Worm (Caenorhabditis elegans) whole organism, L2 larva: ENCODE data around the gene F56B3.11.

Source experiments
- C34F6.9 ChIP-seq: fragments of 150-350 bp; optimal IDR thresholded peaks from 2 replicates; lab custom pipeline; 2014; ENCODE audit warnings: missing biosample characterization, missing genetic modification characterization
- F13H6.1 ChIP-seq: sonication (generic microtip); optimal IDR thresholded peaks from 2 replicates; lab custom pipeline; 2016; ENCODE audit warnings: missing genetic modification characterization, missing compliant biosample characterization
- R02D3.7 ChIP-seq: fragments of 150-350 bp; optimal IDR thresholded peaks from 2 replicates; lab custom pipeline; 2014; ENCODE audit warnings: missing biosample characterization, missing genetic modification characterization
- Y55F3AM.14 ChIP-seq: fragments of 200-800 bp; sonication (Bioruptor generic); optimal IDR thresholded peaks from 2 replicates; lab custom pipeline; 2018; ENCODE audit warnings: mild to moderate bottlenecking, missing genetic modification characterization, missing compliant biosample characterization
- ZK546.5 ChIP-seq: sonication (generic microtip); optimal IDR thresholded peaks from 2 replicates; lab custom pipeline; 2017; ENCODE audit warnings: missing biosample characterization, missing genetic modification characterization
- alr-1 ChIP-seq: fragments of 150-350 bp; optimal IDR thresholded peaks from 2 replicates; lab custom pipeline; 2014; ENCODE audit warnings: missing biosample characterization, missing genetic modification characterization
- aly-2 ChIP-seq: fragments of 150-350 bp; optimal IDR thresholded peaks from 2 replicates; lab custom pipeline; 2014; ENCODE audit warnings: missing biosample characterization, missing genetic modification characterization
- ama-1 ChIP-seq: fragments of 150-350 bp; optimal IDR thresholded peaks from 2 replicates; lab custom pipeline; 2018; ENCODE audit warnings: inconsistent platforms
- blmp-1 ChIP-seq: sonication (generic microtip); optimal IDR thresholded peaks from 2 replicates; lab custom pipeline; 2017; ENCODE audit warnings: missing genetic modification characterization, mild to moderate bottlenecking, missing compliant biosample characterization, antibody characterized with exemption, moderate library complexity; ENCODE audit not compliant: insufficient read depth
- ceh-16 ChIP-seq: fragments of 150-350 bp; optimal IDR thresholded peaks from 2 replicates; lab custom pipeline; 2014; ENCODE audit warnings: missing biosample characterization, missing genetic modification characterization
- ceh-82 ChIP-seq: fragments of 150-350 bp; optimal IDR thresholded peaks from 2 replicates; lab custom pipeline; 2014; ENCODE audit warnings: missing biosample characterization, missing genetic modification characterization
- crh-2 ChIP-seq: sonication (generic microtip); optimal IDR thresholded peaks from 2 replicates; lab custom pipeline; 2017; ENCODE audit warnings: missing biosample characterization, missing genetic modification characterization
- dmd-4 ChIP-seq: sonication (generic microtip); optimal IDR thresholded peaks from 2 replicates; lab custom pipeline; 2017; ENCODE audit warnings: missing biosample characterization, missing genetic modification characterization
- egl-27 ChIP-seq: sonication (generic microtip); optimal IDR thresholded peaks from 3 replicates; lab custom pipeline; 2017; ENCODE audit warnings: missing biosample characterization, missing genetic modification reagents, missing genetic modification characterization
- elt-1 ChIP-seq: fragments of 150-350 bp; optimal IDR thresholded peaks from 2 replicates; lab custom pipeline; 2014; ENCODE audit warnings: missing biosample characterization, missing genetic modification characterization
- elt-3 ChIP-seq: sonication (generic microtip); optimal IDR thresholded peaks from 2 replicates; lab custom pipeline; 2017; ENCODE audit warnings: missing biosample characterization, missing genetic modification characterization
- fos-1 ChIP-seq: fragments of 150-350 bp; optimal IDR thresholded peaks from 2 replicates; lab custom pipeline; 2014; ENCODE audit warnings: missing biosample characterization, missing genetic modification characterization
- gmeb-1 ChIP-seq: fragments of 150-350 bp; optimal IDR thresholded peaks from 2 replicates; lab custom pipeline; 2014; ENCODE audit warnings: missing biosample characterization, missing genetic modification characterization
- lin-11 ChIP-seq: fragments of 150-350 bp; sonication (generic microtip); optimal IDR thresholded peaks from 2 replicates; lab custom pipeline; 2014; ENCODE audit warnings: missing biosample characterization, missing genetic modification characterization, inconsistent platforms, mixed read lengths
- lin-13 ChIP-seq: fragments of 150-350 bp; optimal IDR thresholded peaks from 2 replicates; lab custom pipeline; 2014; ENCODE audit warnings: missing biosample characterization, missing genetic modification reagents, missing genetic modification characterization
- lin-39 ChIP-seq: fragments of 150-350 bp; optimal IDR thresholded peaks from 2 replicates; lab custom pipeline; 2014; ENCODE audit warnings: missing biosample characterization, missing genetic modification reagents, missing genetic modification characterization
- lsy-2 ChIP-seq, 2 experiments: fragments of 150-350 bp in 1 of 2; sonication (generic microtip) in 1 of 2; optimal IDR thresholded peaks; 2 replicates each; lab custom pipeline; 2014 to 2017; ENCODE audit warnings: missing biosample characterization in 2 of 2, missing genetic modification characterization in 2 of 2
- mab-5 ChIP-seq: fragments of 150-350 bp; optimal IDR thresholded peaks from 2 replicates; lab custom pipeline; 2014; ENCODE audit warnings: missing biosample characterization, missing genetic modification characterization
- mbf-1 ChIP-seq: sonication (generic microtip); optimal IDR thresholded peaks from 2 replicates; lab custom pipeline; 2017; ENCODE audit warnings: missing biosample characterization, missing genetic modification characterization
- mdl-1 ChIP-seq, 2 experiments: fragments of 150-350 bp in 1 of 2; sonication (generic microtip) in 1 of 2; optimal IDR thresholded peaks; 2 replicates each; lab custom pipeline; 2017; ENCODE audit warnings: missing biosample characterization in 2 of 2, missing genetic modification characterization in 2 of 2
- nhr-10 ChIP-seq: sonication (generic microtip); optimal IDR thresholded peaks from 2 replicates; lab custom pipeline; 2017; ENCODE audit warnings: missing biosample characterization, missing genetic modification characterization
- nhr-11 ChIP-seq: fragments of 150-350 bp; optimal IDR thresholded peaks from 2 replicates; lab custom pipeline; 2014; ENCODE audit warnings: missing biosample characterization, missing genetic modification characterization
- nhr-12 ChIP-seq: fragments of 150-350 bp; optimal IDR thresholded peaks from 2 replicates; lab custom pipeline; 2014; ENCODE audit warnings: missing biosample characterization, missing genetic modification characterization
- nhr-129 ChIP-seq: fragments of 150-350 bp; optimal IDR thresholded peaks from 2 replicates; lab custom pipeline; 2014; ENCODE audit warnings: missing biosample characterization, missing genetic modification characterization
- nhr-21 ChIP-seq: fragments of 150-350 bp; optimal IDR thresholded peaks from 2 replicates; lab custom pipeline; 2014; ENCODE audit warnings: missing biosample characterization, missing genetic modification characterization
- nhr-23 ChIP-seq: fragments of 150-350 bp; optimal IDR thresholded peaks from 2 replicates; lab custom pipeline; 2014; ENCODE audit warnings: missing biosample characterization, missing genetic modification reagents, missing genetic modification characterization
- nhr-237 ChIP-seq: fragments of 150-350 bp; optimal IDR thresholded peaks from 2 replicates; lab custom pipeline; 2014; ENCODE audit warnings: missing biosample characterization, missing genetic modification characterization
- nhr-25 ChIP-seq: fragments of 150-350 bp; sonication (generic microtip); optimal IDR thresholded peaks from 3 replicates; lab custom pipeline; 2014; ENCODE audit warnings: missing biosample characterization, missing genetic modification characterization
- nhr-6 ChIP-seq: fragments of 150-350 bp; optimal IDR thresholded peaks from 2 replicates; lab custom pipeline; 2014; ENCODE audit warnings: missing biosample characterization, missing genetic modification characterization
- nhr-77 ChIP-seq: fragments of 150-350 bp; optimal IDR thresholded peaks from 2 replicates; lab custom pipeline; 2014; ENCODE audit warnings: missing biosample characterization, missing genetic modification characterization
- peb-1 ChIP-seq: fragments of 150-350 bp; optimal IDR thresholded peaks from 2 replicates; lab custom pipeline; 2014; ENCODE audit warnings: missing biosample characterization, missing genetic modification characterization
- sem-4 ChIP-seq: fragments of 150-350 bp; optimal IDR thresholded peaks from 2 replicates; lab custom pipeline; 2014; ENCODE audit warnings: missing biosample characterization, missing genetic modification reagents, missing genetic modification characterization
- skn-1 ChIP-seq: sonication (generic microtip); optimal IDR thresholded peaks from 2 replicates; lab custom pipeline; 2017; ENCODE audit warnings: missing biosample characterization, missing genetic modification characterization
- sma-3 ChIP-seq: sonication (generic microtip); optimal IDR thresholded peaks from 2 replicates; lab custom pipeline; 2016; ENCODE audit warnings: missing genetic modification reagents, missing genetic modification characterization, missing compliant biosample characterization
- sma-9 ChIP-seq, 2 experiments: fragments of 150-350 bp in 1 of 2; sonication (generic microtip) in 1 of 2; optimal IDR thresholded peaks; 2 replicates each; lab custom pipeline; 2014 to 2016; ENCODE audit warnings: missing genetic modification characterization in 2 of 2, mild to moderate bottlenecking in 1 of 2, missing biosample characterization in 1 of 2, missing compliant biosample characterization in 1 of 2, missing genetic modification reagents in 1 of 2, moderate library complexity in 1 of 2
- snpc-4 ChIP-seq: fragments of 150-350 bp; optimal IDR thresholded peaks from 2 replicates; lab custom pipeline; 2014; ENCODE audit warnings: missing biosample characterization, missing genetic modification characterization
- unc-39 ChIP-seq: fragments of 150-350 bp; optimal IDR thresholded peaks from 2 replicates; lab custom pipeline; 2014; ENCODE audit warnings: missing biosample characterization, missing genetic modification characterization
- unc-55 ChIP-seq: fragments of 150-350 bp; sonication (generic microtip); optimal IDR thresholded peaks from 3 replicates; lab custom pipeline; 2014; ENCODE audit warnings: missing biosample characterization, missing genetic modification reagents, missing genetic modification characterization
- unc-62 ChIP-seq: fragments of 150-350 bp; optimal IDR thresholded peaks from 2 replicates; lab custom pipeline; 2014; ENCODE audit warnings: missing biosample characterization, missing genetic modification reagents, missing genetic modification characterization
- zag-1 ChIP-seq: fragments of 150-350 bp; optimal IDR thresholded peaks from 2 replicates; lab custom pipeline; 2014; ENCODE audit warnings: missing biosample characterization, missing genetic modification characterization
- ztf-1 ChIP-seq: fragments of 200-800 bp; sonication (Bioruptor generic); conservative IDR thresholded peaks from 2 replicates; pipeline ENCODE4 v1.3.6; 2022; ENCODE audit warnings: missing genetic modification characterization, missing compliant biosample characterization
- ztf-11 ChIP-seq: sonication (generic microtip); optimal IDR thresholded peaks from 2 replicates; lab custom pipeline; 2017; ENCODE audit warnings: missing biosample characterization, missing genetic modification characterization
- ztf-4 ChIP-seq: fragments of 150-350 bp; optimal IDR thresholded peaks from 2 replicates; lab custom pipeline; 2014; ENCODE audit warnings: missing biosample characterization, missing genetic modification characterization

F56B3.11 gene

DNA sequence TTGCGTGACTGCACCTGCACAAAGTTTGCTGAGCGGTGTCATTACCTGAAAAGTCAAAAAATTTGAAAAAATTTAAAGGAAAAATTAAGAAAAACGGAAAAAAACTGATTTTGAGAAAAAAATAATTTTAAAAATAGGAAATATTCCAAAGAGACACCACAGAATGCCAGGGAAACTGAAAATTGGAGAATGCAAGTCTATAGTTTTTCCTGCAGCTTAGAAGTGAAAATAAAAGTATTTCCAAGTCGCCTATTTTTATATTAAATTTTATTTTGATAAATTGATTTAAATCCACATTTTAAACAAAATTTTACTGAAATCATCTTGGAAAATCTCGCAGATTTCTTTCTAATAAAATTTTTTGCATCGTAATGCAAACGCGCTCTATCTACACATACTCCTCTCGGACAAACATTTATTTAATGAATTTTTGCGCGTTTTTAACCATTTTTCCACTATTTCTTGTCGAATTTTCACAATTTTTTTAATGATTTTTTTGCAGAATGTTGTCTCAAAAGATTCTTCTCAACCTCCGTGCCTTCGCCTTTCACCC, at the start of gene F56B3.11, which contains the start of gene ech-5:
Gene F56B3.11, minus strand, starts transcription at position 51 of the 553 bp plus-strand sequence.
Gene ech-5, plus strand, starts transcription at position 503 of the 553 bp plus-strand sequence.
- TF ChIP-seq mdl-1 (tag; optimal IDR thresholded peaks at IDR 0.05; lab: Kevin White, UChicago): no peak
- no peak for TF ChIP-seq peb-1 (tag; lab: Kevin White, UChicago)
- no peak for TF ChIP-seq nhr-77 (tag; lab: Kevin White, UChicago)
- TF ChIP-seq Y55F3AM.14 (GFP tag; lab: Kevin White, UChicago): peak; percentile 50
- TF ChIP-seq lin-39 (tag; lab: Kevin White, UChicago): no peak
- TF ChIP-seq mbf-1 (tag; lab: Kevin White, UChicago): no peak
- TF ChIP-seq ztf-1: no peak
- TF ChIP-seq R02D3.7 (tag; lab: Kevin White, UChicago): no peak
- peak; percentile 25 for TF ChIP-seq ceh-16
- TF ChIP-seq lin-13 (GFP tag; lab: Kevin White, UChicago): peak; percentile 80
- TF ChIP-seq ztf-11 (tag; lab: Kevin White, UChicago): no peak
- peak; percentile 68 for TF ChIP-seq F13H6.1 (tag; lab: Kevin White, UChicago)
- peak; percentile 32 for TF ChIP-seq egl-27 (tag; lab: Kevin White, UChicago)
- no peak for TF ChIP-seq aly-2
- peak; percentile 13 for TF ChIP-seq nhr-21
- TF ChIP-seq crh-2 (tag; lab: Kevin White, UChicago): peak; percentile 56
- TF ChIP-seq blmp-1 (tag; lab: Kevin White, UChicago): no peak
- peak; percentile 48 to 88 for TF ChIP-seq lsy-2 (tag; optimal IDR thresholded peaks at IDR 0.05; lab: Kevin White, UChicago)
- TF ChIP-seq snpc-4 (tag; lab: Kevin White, UChicago): peak; percentile 26
- TF ChIP-seq elt-1 (tag; lab: Kevin White, UChicago): no peak
- peak; percentile 87 for TF ChIP-seq unc-55 (GFP tag; lab: Kevin White, UChicago)
- no peak for TF ChIP-seq lin-11
- TF ChIP-seq nhr-23 (tag; lab: Kevin White, UChicago): no peak
- TF ChIP-seq C34F6.9 (tag; lab: Kevin White, UChicago): peak; percentile 91
- TF ChIP-seq skn-1 (tag; lab: Kevin White, UChicago): peak; percentile 26
- no peak for TF ChIP-seq dmd-4 (tag; lab: Kevin White, UChicago)
- no peak for TF ChIP-seq unc-39 (tag; lab: Kevin White, UChicago)
- TF ChIP-seq fos-1 (tag; lab: Kevin White, UChicago): peak; percentile 44
- TF ChIP-seq nhr-10 (tag; lab: Kevin White, UChicago): peak; percentile 37
- peak; percentile 39 for TF ChIP-seq nhr-129 (tag; lab: Kevin White, UChicago)
- no peak for TF ChIP-seq nhr-11 (tag; lab: Kevin White, UChicago)
- no peak for TF ChIP-seq ZK546.5 (tag; lab: Kevin White, UChicago)
- no peak for TF ChIP-seq sma-9 (GFP tag; optimal IDR thresholded peaks at IDR 0.05; lab: Kevin White, UChicago)
- TF ChIP-seq sma-9 (tag; optimal IDR thresholded peaks at IDR 0.05; lab: Kevin White, UChicago): no peak
- peak; percentile 78 for TF ChIP-seq gmeb-1 (tag; lab: Kevin White, UChicago)
- TF ChIP-seq zag-1: no peak
- TF ChIP-seq sma-3 (GFP tag; lab: Kevin White, UChicago): peak; percentile 94
- TF ChIP-seq ama-1 (lab: Kevin White, UChicago): no peak
- peak; percentile 66 for TF ChIP-seq nhr-25
- no peak for TF ChIP-seq ceh-82 (tag; lab: Kevin White, UChicago)
- peak; percentile 1 for TF ChIP-seq ztf-4
- no peak for TF ChIP-seq mab-5 (tag; lab: Kevin White, UChicago)
- TF ChIP-seq sem-4 (tag; lab: Kevin White, UChicago): no peak
- peak; percentile 43 for TF ChIP-seq nhr-6 (tag; lab: Kevin White, UChicago)
- no peak for TF ChIP-seq nhr-237 (tag; lab: Kevin White, UChicago)
- TF ChIP-seq unc-62: no peak
- no peak for TF ChIP-seq elt-3 (tag; lab: Kevin White, UChicago)
- no peak for TF ChIP-seq alr-1
- TF ChIP-seq nhr-12: no peak
